Worm (Caenorhabditis elegans) whole organism, mixed stage, embryonic: ENCODE results near the gene srh-28.

ENCODE experiments used
- blmp-1 ChIP-seq: fragments of 150-350 bp; optimal IDR thresholded peaks from 2 replicates; lab custom pipeline; 2014; ENCODE audit warnings: missing biosample characterization, missing genetic modification characterization
- lin-13 ChIP-seq: fragments of 150-350 bp; optimal IDR thresholded peaks from 2 replicates; lab custom pipeline; 2014; ENCODE audit warnings: missing biosample characterization, missing genetic modification characterization
- lin-32 ChIP-seq: fragments of 200-800 bp; sonication (Bioruptor generic); optimal IDR thresholded peaks from 2 replicates; lab custom pipeline; 2018; ENCODE audit warnings: mild to moderate bottlenecking, missing genetic modification characterization, missing compliant biosample characterization
- nhr-28 ChIP-seq: fragments of 150-350 bp; optimal IDR thresholded peaks from 2 replicates; lab custom pipeline; 2014; ENCODE audit warnings: missing biosample characterization, missing genetic modification characterization
- sem-2 ChIP-seq: fragments of 200-800 bp; sonication (Bioruptor generic); optimal IDR thresholded peaks from 2 replicates; lab custom pipeline; 2018; ENCODE audit warnings: mild to moderate bottlenecking, missing genetic modification characterization, missing compliant biosample characterization
- unc-62 ChIP-seq: fragments of 150-350 bp; optimal IDR thresholded peaks from 2 replicates; lab custom pipeline; 2014; ENCODE audit warnings: missing biosample characterization, missing genetic modification reagents, missing genetic modification characterization

- TF ChIP-seq blmp-1 (tag; lab: Kevin White, UChicago): no peak
- TF ChIP-seq unc-62: no peak
- TF ChIP-seq nhr-28 (tag; lab: Kevin White, UChicago): no peak
- no peak for TF ChIP-seq lin-13 (tag; lab: Kevin White, UChicago)
- TF ChIP-seq sem-2 (GFP tag; lab: Kevin White, UChicago): no peak
- no peak for TF ChIP-seq lin-32 (GFP tag; lab: Kevin White, UChicago)
Observed at ce11 chrV:6796894-6797293, 21.3 kb upstream of the srh-28 start.
